Worm (Caenorhabditis elegans) whole organism, L2 larva: ENCODE measurements around the gene wago-5.
A peak's percentile ranks its signal among the peaks of the same experiment; 100 is the strongest.
"Not testable (repeated sequence)": the region's sequence is repeated elsewhere in the genome, so short reads cannot be mapped to it uniquely, and the experiment has no call there.

Experiments
- C34F6.9 ChIP-seq: fragments of 150-350 bp; optimal IDR thresholded peaks from 2 replicates; lab custom pipeline; 2014; ENCODE audit warnings: missing biosample characterization, missing genetic modification characterization
- ZK546.5 ChIP-seq: sonication (generic microtip); optimal IDR thresholded peaks from 2 replicates; lab custom pipeline; 2017; ENCODE audit warnings: missing biosample characterization, missing genetic modification characterization
- alr-1 ChIP-seq: fragments of 150-350 bp; optimal IDR thresholded peaks from 2 replicates; lab custom pipeline; 2014; ENCODE audit warnings: missing biosample characterization, missing genetic modification characterization
- aly-2 ChIP-seq: fragments of 150-350 bp; optimal IDR thresholded peaks from 2 replicates; lab custom pipeline; 2014; ENCODE audit warnings: missing biosample characterization, missing genetic modification characterization
- ama-1 ChIP-seq: fragments of 150-350 bp; optimal IDR thresholded peaks from 2 replicates; lab custom pipeline; 2018; ENCODE audit warnings: inconsistent platforms
- blmp-1 ChIP-seq: sonication (generic microtip); optimal IDR thresholded peaks from 2 replicates; lab custom pipeline; 2017; ENCODE audit warnings: missing genetic modification characterization, mild to moderate bottlenecking, missing compliant biosample characterization, antibody characterized with exemption, moderate library complexity; ENCODE audit not compliant: insufficient read depth
- ceh-16 ChIP-seq: fragments of 150-350 bp; optimal IDR thresholded peaks from 2 replicates; lab custom pipeline; 2014; ENCODE audit warnings: missing biosample characterization, missing genetic modification characterization
- ceh-82 ChIP-seq: fragments of 150-350 bp; optimal IDR thresholded peaks from 2 replicates; lab custom pipeline; 2014; ENCODE audit warnings: missing biosample characterization, missing genetic modification characterization
- dmd-4 ChIP-seq: sonication (generic microtip); optimal IDR thresholded peaks from 2 replicates; lab custom pipeline; 2017; ENCODE audit warnings: missing biosample characterization, missing genetic modification characterization
- egl-27 ChIP-seq: sonication (generic microtip); optimal IDR thresholded peaks from 3 replicates; lab custom pipeline; 2017; ENCODE audit warnings: missing biosample characterization, missing genetic modification reagents, missing genetic modification characterization
- fos-1 ChIP-seq: fragments of 150-350 bp; optimal IDR thresholded peaks from 2 replicates; lab custom pipeline; 2014; ENCODE audit warnings: missing biosample characterization, missing genetic modification characterization
- gmeb-1 ChIP-seq: fragments of 150-350 bp; optimal IDR thresholded peaks from 2 replicates; lab custom pipeline; 2014; ENCODE audit warnings: missing biosample characterization, missing genetic modification characterization
- lin-13 ChIP-seq: fragments of 150-350 bp; optimal IDR thresholded peaks from 2 replicates; lab custom pipeline; 2014; ENCODE audit warnings: missing biosample characterization, missing genetic modification reagents, missing genetic modification characterization
- mab-5 ChIP-seq: fragments of 150-350 bp; optimal IDR thresholded peaks from 2 replicates; lab custom pipeline; 2014; ENCODE audit warnings: missing biosample characterization, missing genetic modification characterization
- mbf-1 ChIP-seq: sonication (generic microtip); optimal IDR thresholded peaks from 2 replicates; lab custom pipeline; 2017; ENCODE audit warnings: missing biosample characterization, missing genetic modification characterization
- mdl-1 ChIP-seq, 2 experiments: fragments of 150-350 bp in 1 of 2; sonication (generic microtip) in 1 of 2; optimal IDR thresholded peaks; 2 replicates each; lab custom pipeline; 2017; ENCODE audit warnings: missing biosample characterization in 2 of 2, missing genetic modification characterization in 2 of 2
- nhr-11 ChIP-seq: fragments of 150-350 bp; optimal IDR thresholded peaks from 2 replicates; lab custom pipeline; 2014; ENCODE audit warnings: missing biosample characterization, missing genetic modification characterization
- nhr-21 ChIP-seq: fragments of 150-350 bp; optimal IDR thresholded peaks from 2 replicates; lab custom pipeline; 2014; ENCODE audit warnings: missing biosample characterization, missing genetic modification characterization
- nhr-23 ChIP-seq: fragments of 150-350 bp; optimal IDR thresholded peaks from 2 replicates; lab custom pipeline; 2014; ENCODE audit warnings: missing biosample characterization, missing genetic modification reagents, missing genetic modification characterization
- nhr-237 ChIP-seq: fragments of 150-350 bp; optimal IDR thresholded peaks from 2 replicates; lab custom pipeline; 2014; ENCODE audit warnings: missing biosample characterization, missing genetic modification characterization
- nhr-25 ChIP-seq: fragments of 150-350 bp; sonication (generic microtip); optimal IDR thresholded peaks from 3 replicates; lab custom pipeline; 2014; ENCODE audit warnings: missing biosample characterization, missing genetic modification characterization
- nhr-77 ChIP-seq: fragments of 150-350 bp; optimal IDR thresholded peaks from 2 replicates; lab custom pipeline; 2014; ENCODE audit warnings: missing biosample characterization, missing genetic modification characterization
- skn-1 ChIP-seq: sonication (generic microtip); optimal IDR thresholded peaks from 2 replicates; lab custom pipeline; 2017; ENCODE audit warnings: missing biosample characterization, missing genetic modification characterization
- sma-3 ChIP-seq: sonication (generic microtip); optimal IDR thresholded peaks from 2 replicates; lab custom pipeline; 2016; ENCODE audit warnings: missing genetic modification reagents, missing genetic modification characterization, missing compliant biosample characterization
- sma-9 ChIP-seq, 2 experiments: fragments of 150-350 bp in 1 of 2; sonication (generic microtip) in 1 of 2; optimal IDR thresholded peaks; 2 replicates each; lab custom pipeline; 2014 to 2016; ENCODE audit warnings: missing genetic modification characterization in 2 of 2, mild to moderate bottlenecking in 1 of 2, missing biosample characterization in 1 of 2, missing compliant biosample characterization in 1 of 2, missing genetic modification reagents in 1 of 2, moderate library complexity in 1 of 2
- snpc-4 ChIP-seq: fragments of 150-350 bp; optimal IDR thresholded peaks from 2 replicates; lab custom pipeline; 2014; ENCODE audit warnings: missing biosample characterization, missing genetic modification characterization
- unc-55 ChIP-seq: fragments of 150-350 bp; sonication (generic microtip); optimal IDR thresholded peaks from 3 replicates; lab custom pipeline; 2014; ENCODE audit warnings: missing biosample characterization, missing genetic modification reagents, missing genetic modification characterization
- unc-62 ChIP-seq: fragments of 150-350 bp; optimal IDR thresholded peaks from 2 replicates; lab custom pipeline; 2014; ENCODE audit warnings: missing biosample characterization, missing genetic modification reagents, missing genetic modification characterization
- ztf-1 ChIP-seq: fragments of 200-800 bp; sonication (Bioruptor generic); conservative IDR thresholded peaks from 2 replicates; pipeline ENCODE4 v1.3.6; 2022; ENCODE audit warnings: missing genetic modification characterization, missing compliant biosample characterization
- ztf-4 ChIP-seq: fragments of 150-350 bp; optimal IDR thresholded peaks from 2 replicates; lab custom pipeline; 2014; ENCODE audit warnings: missing biosample characterization, missing genetic modification characterization

The wago-5 gene

DNA sequence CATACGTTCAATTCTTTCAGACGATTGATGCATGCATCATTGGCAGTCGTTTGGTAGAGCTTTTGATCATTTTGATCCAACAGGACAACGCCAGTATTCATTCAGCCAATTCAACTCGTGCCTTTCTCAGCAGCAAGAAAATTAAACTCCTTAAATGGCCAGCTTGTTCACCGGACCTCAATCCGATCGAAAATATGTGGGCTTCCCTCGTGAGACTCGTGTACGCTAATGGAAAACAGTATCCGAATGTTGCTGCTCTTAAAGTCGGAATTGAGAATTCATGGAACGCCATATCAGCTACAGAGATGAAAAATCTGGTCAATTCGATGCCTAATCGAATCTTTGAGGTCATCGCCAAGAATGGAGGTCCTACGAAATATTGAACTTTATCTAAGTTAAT lies at the start of gene wago-5:
wago-5 (minus strand) TSS at position 101 of the 400 bp plus-strand sequence.
- TF ChIP-seq mab-5 (tag; lab: Kevin White, UChicago); ztf-1 (GFP tag; lab: Robert Waterston, UW); nhr-23 (tag; lab: Kevin White, UChicago): not testable (repeated sequence)

DNA sequence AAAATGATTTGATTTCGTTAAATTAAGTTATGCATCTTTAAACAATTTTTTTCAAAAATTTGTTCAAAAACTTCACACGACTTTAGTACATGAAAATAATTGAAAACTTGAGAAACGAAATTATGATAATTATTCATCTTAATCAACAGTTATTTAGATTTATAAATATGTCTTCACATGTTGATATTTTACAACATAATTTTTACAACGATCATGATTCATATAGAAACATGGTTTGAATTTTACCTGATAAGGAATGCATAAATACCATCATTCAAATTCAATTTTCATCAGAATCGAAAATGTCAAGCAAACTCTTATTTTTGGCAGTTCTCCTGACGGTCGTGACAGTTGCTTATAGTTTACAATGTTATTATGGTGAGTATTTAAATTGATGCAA lies 48.6 kb upstream of the wago-5 start, which contains the start of gene tag-234:
tag-234 (plus strand) TSS at position 301 of the 400 bp plus-strand sequence.
- TF ChIP-seq nhr-11 (tag; lab: Kevin White, UChicago) = no peak
- no peak for TF ChIP-seq blmp-1
- TF ChIP-seq skn-1 (tag; lab: Kevin White, UChicago) = no peak
- no peak for TF ChIP-seq aly-2 (tag; lab: Kevin White, UChicago)
- TF ChIP-seq snpc-4 = no peak
- peak; percentile 50 for TF ChIP-seq fos-1 (tag; lab: Kevin White, UChicago)
- TF ChIP-seq nhr-23 (tag; lab: Kevin White, UChicago) = no peak

DNA sequence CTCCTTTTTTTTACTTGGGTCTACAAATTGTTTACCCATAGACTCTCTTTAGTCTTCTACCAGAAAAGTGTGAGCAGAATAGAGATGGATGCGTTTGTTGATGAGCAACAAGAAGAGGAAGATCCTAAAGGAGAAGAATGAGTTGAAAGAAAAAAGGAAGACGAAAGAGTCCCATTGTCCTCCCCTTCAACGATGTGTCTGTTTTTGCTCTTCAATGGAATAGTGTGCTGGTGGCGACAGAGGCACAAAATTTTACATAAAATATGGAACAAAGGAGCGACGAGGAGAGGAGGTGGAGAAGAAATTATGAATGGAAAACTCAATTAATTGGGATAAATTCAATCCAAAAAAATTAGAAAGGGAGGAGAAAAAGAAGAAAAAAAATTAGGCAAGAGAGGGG lies 45.3 kb upstream of the wago-5 start:
- TF ChIP-seq lin-13 (GFP tag; lab: Kevin White, UChicago) (no peak), nhr-11 (tag; lab: Kevin White, UChicago) (no peak), ceh-16 (tag; lab: Kevin White, UChicago) (no peak), nhr-237 (no peak), dmd-4 (tag; lab: Kevin White, UChicago) (no peak), alr-1 (tag; lab: Kevin White, UChicago) (no peak), mbf-1 (no peak), C34F6.9 (tag; lab: Kevin White, UChicago) (no peak), ZK546.5 (tag; lab: Kevin White, UChicago) (no peak), ama-1 (lab: Kevin White, UChicago) (no peak)

DNA sequence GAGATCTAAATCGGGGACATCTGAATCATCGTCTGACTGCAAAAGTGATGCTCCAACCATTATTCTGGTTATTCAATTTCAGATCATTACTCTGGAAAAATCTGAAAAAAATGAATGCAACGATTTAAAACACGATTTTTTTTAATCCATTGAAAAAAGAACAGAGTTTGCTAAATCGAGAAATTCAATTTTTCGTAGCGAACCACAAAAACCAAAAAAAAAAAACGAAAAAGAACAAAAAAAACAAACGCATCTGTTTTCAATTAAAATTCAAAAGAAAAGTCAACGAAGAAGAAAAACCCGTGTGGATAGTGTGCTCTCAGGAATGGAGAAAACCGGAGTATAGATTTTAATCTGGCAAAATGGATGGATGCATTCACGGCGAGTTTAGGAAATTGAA lies 43.0 kb upstream of the wago-5 start, which contains the start of gene F55C12.4:
F55C12.4 (minus strand) TSS at position 101 of the 400 bp plus-strand sequence.
- TF ChIP-seq nhr-21 (no peak), alr-1 (tag; lab: Kevin White, UChicago) (no peak), nhr-25 (tag; lab: Kevin White, UChicago) (no peak), mdl-1 (tag; optimal IDR thresholded peaks at IDR 0.05; lab: Kevin White, UChicago) (no peak), unc-55 (GFP tag; lab: Kevin White, UChicago) (no peak), nhr-77 (tag; lab: Kevin White, UChicago) (no peak), ama-1 (lab: Kevin White, UChicago) (no peak), aly-2 (tag; lab: Kevin White, UChicago) (no peak), gmeb-1 (tag; lab: Kevin White, UChicago) (no peak), unc-62 (no peak), skn-1 (tag; lab: Kevin White, UChicago) (no peak), ztf-4 (tag; lab: Kevin White, UChicago) (no peak)

DNA sequence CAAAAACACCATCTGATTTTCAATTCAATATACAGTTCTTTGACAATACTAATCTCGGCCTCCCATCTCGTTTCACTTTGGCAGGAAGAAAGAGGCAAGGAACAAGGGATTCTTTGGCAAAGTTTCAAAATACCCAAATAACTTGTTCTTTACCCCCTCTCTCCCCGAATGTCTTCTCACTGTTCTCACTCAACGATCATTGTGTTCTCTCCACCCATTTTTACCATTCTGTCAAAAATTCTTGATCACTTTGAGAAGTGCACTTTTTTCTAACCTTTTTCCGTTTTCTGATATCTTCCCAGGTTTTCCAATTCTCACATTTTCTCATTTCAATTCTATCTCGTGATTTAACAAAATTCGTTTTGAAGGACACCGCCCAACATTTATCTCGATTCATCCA lies 38.8 kb upstream of the wago-5 start, which contains the start of gene H41C03.1:
H41C03.1 (plus strand) TSS at position 301 of the 400 bp plus-strand sequence.
- TF ChIP-seq fos-1 (tag; lab: Kevin White, UChicago) = no peak

DNA sequence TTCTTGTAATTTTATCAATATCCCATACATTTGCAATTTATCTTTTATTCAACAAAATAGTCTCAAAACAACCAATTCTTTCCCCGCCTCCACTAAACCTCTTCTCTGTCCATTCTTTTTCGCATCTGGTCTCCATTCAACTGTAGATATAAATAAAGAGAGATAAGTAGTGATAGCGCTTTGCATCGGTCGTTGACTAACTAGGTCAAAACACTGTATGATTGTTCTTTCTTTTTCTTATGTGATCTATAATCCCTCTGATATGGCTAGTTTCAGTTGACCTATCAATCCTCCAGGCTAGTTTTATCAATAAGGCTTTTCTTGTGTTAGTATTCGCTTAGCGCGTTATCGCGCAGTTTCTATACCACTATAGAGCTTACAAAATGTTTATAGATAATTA lies 38.0 kb upstream of the wago-5 start:
- TF ChIP-seq blmp-1 (peak; percentile 28), ceh-82 (tag; lab: Kevin White, UChicago) (no peak), egl-27 (peak; percentile 30), sma-9 (GFP tag; optimal IDR thresholded peaks at IDR 0.05; lab: Kevin White, UChicago) (peak; percentile 18), sma-9 (tag; optimal IDR thresholded peaks at IDR 0.05; lab: Kevin White, UChicago) (no peak), sma-3 (GFP tag; lab: Kevin White, UChicago) (peak; percentile 16), nhr-77 (tag; lab: Kevin White, UChicago) (no peak), nhr-21 (peak; percentile 60)

DNA sequence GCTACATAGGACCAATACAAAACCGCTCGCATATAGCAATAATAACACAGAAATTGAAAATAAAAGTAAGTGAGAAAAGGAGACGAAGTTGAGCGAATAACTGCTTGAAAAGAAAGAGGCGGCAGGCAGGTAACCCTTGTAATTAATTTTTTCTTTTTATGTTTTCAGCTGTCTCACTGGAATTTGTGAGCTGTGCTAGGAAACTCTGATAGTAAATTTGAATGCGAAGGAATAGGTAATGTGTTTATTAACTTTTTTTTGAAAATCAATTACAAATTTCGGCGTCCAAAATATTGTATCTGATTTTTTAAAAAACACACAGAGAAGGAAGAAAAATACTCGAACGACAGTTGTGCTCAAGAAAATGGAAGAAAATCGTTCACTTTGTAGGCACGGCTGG lies 36.7 kb upstream of the wago-5 start, which contains the start of gene H41C03.2:
H41C03.2 (minus strand) TSS at position 101 of the 400 bp plus-strand sequence.
- TF ChIP-seq snpc-4 (no peak), egl-27 (no peak)
- TF ChIP-seq, all 48 proteins: peak for 0
